Fruit fly (Drosophila melanogaster) whole organism, embryonic: ENCODE measurements around the gene CG31778.

ENCODE experiments used
- Abd-B ChIP-seq: fragments of 200-800 bp; sonication (Bioruptor generic); optimal IDR thresholded peaks from 2 replicates; lab custom pipeline; 2018; ENCODE audit warnings: missing biosample characterization, mild to moderate bottlenecking, missing genetic modification characterization, moderate library complexity
- CG12299 ChIP-seq: fragments of 200-800 bp; sonication (Bioruptor generic); optimal IDR thresholded peaks from 2 replicates; lab custom pipeline; 2018; ENCODE audit warnings: missing biosample characterization, mild to moderate bottlenecking, missing genetic modification characterization
- CG12942 ChIP-seq: fragments of 200-800 bp; sonication (Bioruptor generic); optimal IDR thresholded peaks from 3 replicates; lab custom pipeline; 2016; ENCODE audit warnings: missing biosample characterization, missing genetic modification characterization
- CG14710 ChIP-seq: fragments of 200-800 bp; sonication (Bioruptor generic); optimal IDR thresholded peaks from 3 replicates; lab custom pipeline; 2019; ENCODE audit warnings: missing biosample characterization, mild to moderate bottlenecking, missing genetic modification characterization, moderate library complexity
- CG1603 ChIP-seq: fragments of 200-800 bp; sonication (Bioruptor generic); optimal IDR thresholded peaks from 2 replicates; lab custom pipeline; 2019; ENCODE audit warnings: missing biosample characterization, mild to moderate bottlenecking, missing genetic modification characterization, moderate library complexity
- CG16815 ChIP-seq: fragments of 200-800 bp; sonication (Bioruptor generic); optimal IDR thresholded peaks from 3 replicates; lab custom pipeline; 2017; ENCODE audit warnings: missing biosample characterization, mild to moderate bottlenecking, missing genetic modification characterization
- CG3995 ChIP-seq: fragments of 200-800 bp; sonication (Bioruptor generic); optimal IDR thresholded peaks from 3 replicates; lab custom pipeline; 2016; ENCODE audit warnings: missing biosample characterization, missing genetic modification characterization
- CG42726 ChIP-seq: fragments of 200-800 bp; sonication (Bioruptor generic); IDR thresholded peaks from 2 replicates; pipeline ENCODE4 v1.3.6; 2022; ENCODE audit warnings: missing biosample characterization, missing genetic modification characterization; ENCODE audit not compliant: partially characterized antibody
- CG4328 ChIP-seq: fragments of 200-800 bp; sonication (Bioruptor generic); optimal IDR thresholded peaks from 3 replicates; lab custom pipeline; 2017; ENCODE audit warnings: missing biosample characterization, missing genetic modification reagents, missing genetic modification characterization
- CG43689 ChIP-seq: fragments of 200-800 bp; sonication (Bioruptor generic); IDR thresholded peaks from 2 replicates; pipeline ENCODE4 v1.3.6; 2022; ENCODE audit warnings: missing biosample characterization, missing genetic modification characterization
- CG6254 ChIP-seq: fragments of 200-800 bp; sonication (Bioruptor generic); optimal IDR thresholded peaks from 3 replicates; lab custom pipeline; 2017; ENCODE audit warnings: mild to moderate bottlenecking, missing biosample characterization, missing genetic modification reagents, missing genetic modification characterization
- CG6272 ChIP-seq: fragments of 200-800 bp; sonication (Bioruptor generic); IDR thresholded peaks from 2 replicates; pipeline ENCODE4 v1.3.6; 2022; ENCODE audit warnings: missing biosample characterization, missing genetic modification characterization
- CG6854 ChIP-seq: fragments of 200-800 bp; sonication (Bioruptor generic); optimal IDR thresholded peaks from 3 replicates; lab custom pipeline; 2017; ENCODE audit warnings: missing biosample characterization, mild to moderate bottlenecking, missing genetic modification characterization
- CG7357 ChIP-seq: fragments of 200-800 bp; sonication (Bioruptor generic); IDR thresholded peaks from 3 replicates; pipeline ENCODE4 v1.3.6; 2022; ENCODE audit warnings: missing biosample characterization, missing genetic modification characterization
- CG8359 ChIP-seq: fragments of 200-800 bp; sonication (Bioruptor generic); optimal IDR thresholded peaks from 2 replicates; lab custom pipeline; 2017; ENCODE audit warnings: missing biosample characterization, mild to moderate bottlenecking, missing genetic modification characterization, borderline replicate concordance
- CG9609 ChIP-seq: fragments of 200-800 bp; sonication (Bioruptor generic); optimal IDR thresholded peaks from 3 replicates; lab custom pipeline; 2016; ENCODE audit warnings: missing biosample characterization, missing genetic modification characterization
- D19B ChIP-seq: fragments of 200-800 bp; sonication (Bioruptor generic); optimal IDR thresholded peaks from 2 replicates; lab custom pipeline; 2017; ENCODE audit warnings: missing biosample characterization, mild to moderate bottlenecking, missing genetic modification characterization
- Dad ChIP-seq: fragments of 200-800 bp; sonication (Bioruptor generic); optimal IDR thresholded peaks from 3 replicates; lab custom pipeline; 2016; ENCODE audit warnings: missing biosample characterization, missing genetic modification characterization
- Dref ChIP-seq: fragments of 200-800 bp; sonication (Bioruptor generic); IDR thresholded peaks from 2 replicates; pipeline ENCODE4 v1.3.6; 2022; ENCODE audit warnings: missing biosample characterization, missing genetic modification characterization
- Drgx ChIP-seq: fragments of 200-800 bp; sonication (Bioruptor generic); IDR thresholded peaks from 2 replicates; pipeline ENCODE4 v1.3.6; 2022; ENCODE audit warnings: missing biosample characterization, missing genetic modification characterization
- GATAe ChIP-seq: fragments of 200-800 bp; sonication (Bioruptor generic); conservative IDR thresholded peaks from 2 replicates; pipeline ENCODE4 v1.3.6; 2022; ENCODE audit warnings: missing biosample characterization, missing genetic modification characterization
- HLH3B ChIP-seq: fragments of 200-800 bp; sonication (Bioruptor generic); IDR thresholded peaks from 2 replicates; pipeline ENCODE4 v1.3.6; 2022; ENCODE audit warnings: missing biosample characterization, missing genetic modification characterization
- Hsf ChIP-seq: fragments of 200-800 bp; sonication (Bioruptor generic); optimal IDR thresholded peaks from 3 replicates; lab custom pipeline; 2016; ENCODE audit warnings: missing biosample characterization, missing genetic modification characterization
- Jarid2 ChIP-seq: fragments of 200-800 bp; sonication (Bioruptor generic); optimal IDR thresholded peaks from 3 replicates; lab custom pipeline; 2017; ENCODE audit warnings: mild to moderate bottlenecking, missing biosample characterization, missing genetic modification reagents, missing genetic modification characterization
- Lhr ChIP-seq: fragments of 200-800 bp; sonication (Bioruptor generic); optimal IDR thresholded peaks from 3 replicates; lab custom pipeline; 2017; ENCODE audit warnings: mild to moderate bottlenecking, missing biosample characterization, missing genetic modification reagents, missing genetic modification characterization
- Lpt ChIP-seq: fragments of >200 bp; optimal IDR thresholded peaks from 2 replicates; lab custom pipeline; 2018; ENCODE audit warnings: missing biosample characterization, missing genetic modification characterization
- MESR4 ChIP-seq: fragments of 200-800 bp; sonication (Bioruptor generic); optimal IDR thresholded peaks from 2 replicates; lab custom pipeline; 2018; ENCODE audit warnings: missing biosample characterization, mild to moderate bottlenecking, missing genetic modification characterization, moderate library complexity
- Ptx1 ChIP-seq: fragments of 200-800 bp; sonication (Bioruptor generic); IDR thresholded peaks from 2 replicates; pipeline ENCODE4 v1.3.6; 2022; ENCODE audit warnings: missing biosample characterization, missing genetic modification characterization
- ase ChIP-seq: fragments of 200-800 bp; sonication (Bioruptor generic); IDR thresholded peaks from 3 replicates; pipeline ENCODE4 v1.3.6; 2022; ENCODE audit warnings: missing biosample characterization, missing genetic modification characterization
- bigmax ChIP-seq: fragments of 200-800 bp; sonication (Bioruptor generic); optimal IDR thresholded peaks from 2 replicates; lab custom pipeline; 2018; ENCODE audit warnings: missing biosample characterization, mild to moderate bottlenecking, missing genetic modification characterization
- br ChIP-seq: fragments of >200 bp; optimal IDR thresholded peaks from 2 replicates; lab custom pipeline; 2017
- cg ChIP-seq: fragments of 200-800 bp; sonication (Bioruptor generic); optimal IDR thresholded peaks from 3 replicates; lab custom pipeline; 2019; ENCODE audit warnings: missing biosample characterization, mild to moderate bottlenecking, missing genetic modification characterization, moderate library complexity
- corto ChIP-seq: fragments of 200-800 bp; sonication (Bioruptor generic); optimal IDR thresholded peaks from 2 replicates; lab custom pipeline; 2016; ENCODE audit warnings: missing biosample characterization, mild to moderate bottlenecking, missing genetic modification characterization, moderate library complexity
- cwo ChIP-seq: fragments of 200-800 bp; sonication (Bioruptor generic); optimal IDR thresholded peaks from 3 replicates; lab custom pipeline; 2017; ENCODE audit warnings: missing biosample characterization, missing genetic modification characterization, mild to moderate bottlenecking, moderate library complexity, missing genetic modification reagents
- danr ChIP-seq: fragments of 200-800 bp; sonication (Bioruptor generic); IDR thresholded peaks from 2 replicates; pipeline ENCODE4 v1.3.6; 2022; ENCODE audit warnings: missing biosample characterization, missing genetic modification characterization
- dmrt11E ChIP-seq: fragments of 200-800 bp; sonication (Bioruptor generic); optimal IDR thresholded peaks from 3 replicates; lab custom pipeline; 2018; ENCODE audit warnings: missing biosample characterization, mild to moderate bottlenecking, missing genetic modification characterization, moderate library complexity
- fd102C ChIP-seq: fragments of 200-800 bp; sonication (Bioruptor generic); optimal IDR thresholded peaks from 2 replicates; lab custom pipeline; 2018; ENCODE audit warnings: missing biosample characterization, mild to moderate bottlenecking, missing genetic modification characterization, moderate library complexity
- fd64A ChIP-seq: fragments of 200-800 bp; sonication (Bioruptor generic); optimal IDR thresholded peaks from 3 replicates; lab custom pipeline; 2018; ENCODE audit warnings: missing biosample characterization, mild to moderate bottlenecking, missing genetic modification characterization
- lab ChIP-seq: fragments of 200-800 bp; sonication (Bioruptor generic); optimal IDR thresholded peaks from 3 replicates; lab custom pipeline; 2017; ENCODE audit warnings: missing biosample characterization, missing genetic modification characterization, mild to moderate bottlenecking, moderate library complexity, missing genetic modification reagents
- lola ChIP-seq, 3 experiments: fragments of >200 bp in 2 of 3; fragments of 200-800 bp in 1 of 3; sonication (Bioruptor generic) in 1 of 3; optimal IDR thresholded peaks; 2 replicates each; lab custom pipeline; 2017 to 2019; ENCODE audit warnings: missing biosample characterization in 3 of 3, missing genetic modification characterization in 3 of 3, mild to moderate bottlenecking in 1 of 3, moderate library complexity in 1 of 3
- luna ChIP-seq: fragments of 200-800 bp; sonication (Bioruptor generic); optimal IDR thresholded peaks from 2 replicates; lab custom pipeline; 2016; ENCODE audit warnings: missing biosample characterization, missing genetic modification characterization
- nerfin-2 ChIP-seq: fragments of 200-800 bp; sonication (Bioruptor generic); IDR thresholded peaks from 2 replicates; pipeline ENCODE4 v1.3.6; 2022; ENCODE audit warnings: missing biosample characterization, missing genetic modification characterization; ENCODE audit not compliant: partially characterized antibody
- onecut ChIP-seq: fragments of 200-800 bp; sonication (Bioruptor generic); IDR thresholded peaks from 2 replicates; pipeline ENCODE4 v1.3.6; 2022; ENCODE audit warnings: missing biosample characterization, missing genetic modification characterization
- ro ChIP-seq: fragments of 200-800 bp; sonication (Bioruptor generic); IDR thresholded peaks from 2 replicates; pipeline ENCODE4 v1.3.6; 2022; ENCODE audit warnings: missing biosample characterization, missing genetic modification characterization
- sc ChIP-seq, 3 experiments: fragments of >200 bp in 2 of 3; fragments of 200-800 bp in 1 of 3; sonication (Bioruptor generic) in 1 of 3; optimal IDR thresholded peaks; 2 replicates in 2 of 3; 3 replicates in 1 of 3; lab custom pipeline; 2017; ENCODE audit warnings: mild to moderate bottlenecking in 1 of 3, missing biosample characterization in 1 of 3, missing genetic modification characterization in 1 of 3, missing genetic modification reagents in 1 of 3
- sisA ChIP-seq: fragments of 200-800 bp; sonication (Bioruptor generic); IDR thresholded peaks from 2 replicates; pipeline ENCODE4 v1.3.6; 2022; ENCODE audit warnings: missing biosample characterization, missing genetic modification characterization
- tap ChIP-seq: fragments of 200-800 bp; optimal IDR thresholded peaks from 3 replicates; lab custom pipeline; 2019; ENCODE audit warnings: missing biosample characterization, mild to moderate bottlenecking, missing genetic modification characterization, moderate library complexity
- vfl ChIP-seq: fragments of 200-800 bp; sonication (Bioruptor generic); optimal IDR thresholded peaks from 2 replicates; lab custom pipeline; 2016; ENCODE audit warnings: missing biosample characterization, missing genetic modification characterization
- wdn ChIP-seq: fragments of 200-800 bp; sonication (Bioruptor generic); IDR thresholded peaks from 2 replicates; pipeline ENCODE4 v1.3.6; 2022; ENCODE audit warnings: missing biosample characterization, missing genetic modification characterization
- wek ChIP-seq: fragments of 200-800 bp; sonication (Bioruptor generic); optimal IDR thresholded peaks from 3 replicates; lab custom pipeline; 2018; ENCODE audit warnings: missing biosample characterization, mild to moderate bottlenecking, missing genetic modification characterization, moderate library complexity

Gene CG31778

DNA sequence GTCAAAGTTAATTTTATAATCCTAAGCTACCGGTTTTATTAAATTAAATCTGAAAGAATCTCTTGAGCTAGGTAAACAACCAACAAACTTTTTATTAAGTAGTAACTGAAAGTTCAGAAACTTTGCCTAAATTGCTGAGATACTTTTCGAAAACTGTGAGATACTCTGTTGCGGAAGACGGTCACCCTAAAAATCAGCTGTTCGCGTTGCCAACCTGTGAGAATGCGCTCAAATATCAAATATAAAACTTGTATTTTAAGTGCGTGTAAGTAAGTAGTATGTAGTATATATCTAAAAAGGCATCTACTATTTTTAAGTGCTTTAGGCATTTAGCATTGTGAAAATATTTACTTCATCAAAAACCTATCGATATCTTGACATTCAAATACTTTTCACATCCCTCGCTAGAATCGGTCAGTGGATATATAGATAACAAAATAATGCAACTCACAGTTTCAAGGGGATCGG lies 7.7 kb upstream of the CG31778 start, which contains the start of the genes CG31955 and CG2818 (continued):
- TF ChIP-seq wek (GFP tag; lab: Kevin White, UChicago) (no peak), CG43689 (GFP tag; lab: Robert Waterston, UW) (no peak), tap (tag; lab: Kevin White, UChicago) (no peak), D19B (GFP tag; lab: Kevin White, UChicago) (no peak), CG1603 (tag; lab: Kevin White, UChicago) (peak; percentile 51), Jarid2 (no peak), Hsf (GFP tag; lab: Kevin White, UChicago) (peak; percentile 42), Dad (GFP tag; lab: Kevin White, UChicago) (no peak), CG16815 (GFP tag; lab: Kevin White, UChicago) (no peak), luna (GFP tag; lab: Kevin White, UChicago) (no peak), CG7357 (GFP tag; lab: Robert Waterston, UW) (no peak), GATAe (GFP tag; lab: Robert Waterston, UW) (0 out of 2 replicates have a peak, but pooled peaks have one; percentile 25), onecut (no peak), fd102C (GFP tag; lab: Kevin White, UChicago) (no peak), ase (GFP tag; lab: Robert Waterston, UW) (no peak), MESR4 (GFP tag; lab: Kevin White, UChicago) (no peak), Drgx (no peak), CG8359 (GFP tag; lab: Kevin White, UChicago) (no peak), CG4328 (no peak), fd64A (no peak), CG3995 (GFP tag; lab: Kevin White, UChicago) (peak; percentile 58), Abd-B (GFP tag; lab: Kevin White, UChicago) (no peak), sc (optimal IDR thresholded peaks at IDR 0.05; lab: Kevin White, UChicago) (no peak), sc (GFP tag; optimal IDR thresholded peaks at IDR 0.05; lab: Kevin White, UChicago) (no peak), CG6854 (GFP tag; lab: Kevin White, UChicago) (no peak), ro (no peak), Lhr (GFP tag; lab: Kevin White, UChicago) (no peak), lab (GFP tag; lab: Kevin White, UChicago) (peak; percentile 23), CG6254 (GFP tag; lab: Kevin White, UChicago) (no peak), cwo (GFP tag; lab: Kevin White, UChicago) (no peak), br (lab: Kevin White, UChicago) (no peak), CG42726 (GFP tag; lab: Robert Waterston, UW) (0 out of 2 replicates have a peak, but pooled peaks have one; percentile 16), danr (GFP tag; lab: Robert Waterston, UW) (no peak), CG14710 (peak; percentile 38), wdn (no peak), Dref (GFP tag; lab: Robert Waterston, UW) (peak; percentile 60), Ptx1 (GFP tag; lab: Robert Waterston, UW) (no peak), CG12299 (tag; lab: Kevin White, UChicago) (no peak), CG9609 (GFP tag; lab: Kevin White, UChicago) (no peak), corto (GFP tag; lab: Kevin White, UChicago) (no peak), bigmax (GFP tag; lab: Kevin White, UChicago) (no peak), sisA (GFP tag; lab: Robert Waterston, UW) (no peak), cg (GFP tag; lab: Kevin White, UChicago) (no peak), vfl (GFP tag; lab: Kevin White, UChicago) (no peak), CG6272 (GFP tag; lab: Robert Waterston, UW) (no peak), nerfin-2 (0 out of 2 replicates have a peak, but pooled peaks have one; percentile 24), HLH3B (no peak), lola (GFP tag; optimal IDR thresholded peaks at IDR 0.05; lab: Kevin White, UChicago) (no peak), Lpt (GFP tag; lab: Kevin White, UChicago) (no peak), dmrt11E (no peak), CG12942 (no peak)
